Fruit fly (Drosophila melanogaster) whole organism: ENCODE measurements around the gene dbe.

ENCODE experiments used
- CG8478 ChIP-seq: fragments of >200 bp; optimal IDR thresholded peaks from 2 replicates; lab custom pipeline; 2018; ENCODE audit warnings: inconsistent platforms
- Dll ChIP-seq: fragments of >200 bp; optimal IDR thresholded peaks from 2 replicates; lab custom pipeline; 2017
- EcR ChIP-seq, 2 experiments: fragments of >200 bp; optimal IDR thresholded peaks; 2 replicates each; lab custom pipeline; 2017; ENCODE audit warnings: missing biosample characterization in 2 of 2, missing genetic modification characterization in 2 of 2, missing genetic modification reagents in 2 of 2
- pan ChIP-seq: fragments of >200 bp; optimal IDR thresholded peaks from 2 replicates; lab custom pipeline; 2017
- psq ChIP-seq: fragments of >200 bp; optimal IDR thresholded peaks from 2 replicates; lab custom pipeline; 2017
- usp ChIP-seq: fragments of >200 bp; optimal IDR thresholded peaks from 2 replicates; lab custom pipeline; 2017; ENCODE audit warnings: missing biosample characterization, missing genetic modification characterization, mixed read lengths

The dbe gene

DNA sequence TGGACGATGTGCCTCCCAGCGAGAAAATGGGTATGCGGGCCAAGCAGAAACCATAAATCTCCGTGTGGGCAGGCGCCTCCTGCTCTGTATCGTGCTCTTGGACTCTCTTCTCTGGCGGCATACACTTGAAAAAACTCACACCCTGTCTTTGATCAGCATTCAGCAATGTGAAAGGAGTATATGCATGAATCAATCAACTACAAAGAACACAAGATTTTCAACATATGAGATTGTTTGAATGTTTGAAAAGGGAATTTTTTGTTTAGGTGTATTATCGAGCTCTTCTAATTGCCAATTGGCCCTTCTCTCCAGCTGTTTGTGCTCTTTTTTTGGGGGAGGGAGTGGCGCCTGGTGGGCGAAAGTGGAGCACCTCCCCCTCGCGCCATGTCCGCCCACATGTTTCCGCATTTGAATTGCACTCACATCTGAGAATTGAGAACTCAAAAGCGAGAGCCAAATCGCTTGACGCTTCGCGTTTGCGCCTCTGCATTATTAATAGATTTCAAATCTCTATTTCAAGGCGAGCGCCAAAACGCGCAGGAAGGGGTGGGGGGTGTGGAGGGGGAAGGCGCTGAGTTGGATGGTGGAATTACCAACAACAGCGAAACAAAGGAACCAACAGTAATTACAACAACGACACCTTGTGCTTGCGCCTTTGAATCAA is 24.2 kb downstream of the dbe start:
- TF ChIP-seq Dll (lab: Kevin White, UChicago) (no peak), EcR (GFP tag; optimal IDR thresholded peaks at IDR 0.05; lab: Kevin White, UChicago) (no peak), pan (lab: Kevin White, UChicago) (no peak), CG8478 (lab: Kevin White, UChicago) (no peak), usp (GFP tag; lab: Kevin White, UChicago) (no peak), psq (lab: Kevin White, UChicago) (no peak)

DNA sequence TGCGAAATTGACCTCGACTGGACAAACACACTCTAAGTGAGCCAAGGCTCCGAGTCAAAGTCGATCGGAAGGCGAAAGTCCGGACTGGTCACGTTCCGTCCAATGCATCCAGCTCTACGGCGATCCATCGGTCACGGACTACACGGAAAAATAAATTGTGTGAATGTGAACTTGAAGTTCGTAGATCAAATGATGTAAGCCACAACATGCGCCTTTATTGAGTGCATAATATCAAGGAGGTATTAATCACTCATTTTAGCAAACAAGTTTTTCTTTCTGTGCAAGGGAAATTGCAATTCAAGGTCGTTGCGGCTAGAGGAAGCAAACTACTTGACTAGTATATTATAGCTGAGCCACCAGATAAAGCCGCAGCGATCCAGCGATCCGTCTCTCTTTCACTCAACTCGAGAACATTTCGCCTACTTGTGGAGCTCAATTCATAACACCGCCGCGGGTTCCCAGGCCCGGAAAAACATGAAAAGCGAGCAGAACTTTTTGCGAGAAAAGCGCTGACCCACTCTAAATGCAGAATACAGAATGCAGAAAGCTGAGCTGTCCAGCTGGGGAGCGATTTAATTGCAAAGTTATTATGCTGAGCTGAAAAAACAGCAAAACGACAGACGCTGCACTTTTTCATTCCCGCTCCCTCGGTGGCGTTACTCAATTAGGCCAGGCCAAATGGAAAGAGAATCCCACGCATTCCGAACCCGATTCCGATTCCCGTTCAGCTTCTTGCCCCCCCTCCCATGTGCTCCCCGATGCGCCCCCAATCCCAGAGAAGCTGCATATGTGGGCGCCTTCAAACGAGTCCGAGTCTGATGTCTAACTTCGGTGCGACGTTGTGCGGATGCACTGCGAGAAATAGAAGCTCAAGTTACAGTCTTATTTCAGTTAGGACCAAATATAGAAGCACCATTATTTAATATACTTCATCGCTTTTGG is 25.5 kb downstream of the dbe start:
- TF ChIP-seq psq (lab: Kevin White, UChicago) = no peak

DNA sequence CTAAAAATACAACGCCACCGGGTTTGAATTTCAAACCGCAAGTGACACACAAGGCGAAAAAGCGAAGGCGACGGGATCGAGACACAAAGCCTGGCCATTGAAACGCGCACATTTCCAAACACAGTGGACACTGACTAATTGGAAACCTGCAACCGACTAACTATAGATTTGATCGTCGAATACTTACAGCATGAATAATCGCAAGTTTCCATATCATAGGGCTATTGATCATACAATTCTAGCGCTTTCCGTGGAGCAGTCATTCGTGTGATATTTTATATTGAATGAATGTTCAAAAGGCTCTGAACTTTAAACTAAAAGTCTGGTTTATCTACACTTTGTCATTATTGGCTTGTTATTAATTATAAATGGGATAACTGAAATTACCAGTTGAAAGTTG is 26.4 kb downstream of the dbe start:
- TF ChIP-seq usp (GFP tag; lab: Kevin White, UChicago) (no peak), pan (lab: Kevin White, UChicago) (peak; percentile 41)

DNA sequence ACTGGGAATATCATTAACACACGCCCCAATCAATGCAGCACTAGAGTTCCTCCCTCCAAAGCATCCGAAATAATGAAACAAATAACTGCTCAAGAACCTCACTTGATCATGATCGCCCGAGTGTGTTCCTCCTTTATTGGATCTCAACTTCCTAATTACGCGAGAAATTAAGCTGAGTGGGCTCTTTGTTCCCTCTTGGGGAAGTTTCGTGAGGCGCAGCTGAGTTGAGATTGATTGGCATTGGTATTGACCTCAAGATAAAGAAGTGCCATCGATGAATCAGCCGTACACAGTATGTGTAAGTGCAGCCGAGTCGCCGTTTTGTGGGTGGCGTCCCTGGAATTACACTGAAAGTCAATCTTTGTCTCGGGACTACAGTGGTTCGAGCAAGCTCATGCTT is 26.8 kb downstream of the dbe start:
- TF ChIP-seq EcR (GFP tag; optimal IDR thresholded peaks at IDR 0.05; lab: Kevin White, UChicago) (no peak), CG8478 (lab: Kevin White, UChicago) (no peak), Dll (lab: Kevin White, UChicago) (no peak)

DNA sequence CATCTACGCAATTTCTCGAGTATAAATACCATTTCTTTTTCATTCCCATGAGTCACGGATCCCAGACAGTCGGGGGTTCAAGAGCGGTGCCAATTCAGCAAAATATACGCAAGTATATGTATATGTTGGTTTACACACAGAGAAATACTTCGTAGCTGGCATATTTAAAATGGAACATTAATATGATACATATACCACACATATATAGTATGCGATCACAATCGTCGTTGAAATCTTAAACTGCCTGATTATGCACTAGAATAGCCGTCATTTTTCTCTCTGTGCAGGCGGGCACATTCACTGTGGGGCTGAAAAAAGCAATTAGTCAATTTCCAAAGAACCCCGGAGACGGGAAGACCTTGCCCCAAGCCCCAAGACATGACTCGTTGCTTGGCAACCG is 27.9 kb downstream of the dbe start:
- TF ChIP-seq pan (lab: Kevin White, UChicago) (no peak), Dll (lab: Kevin White, UChicago) (no peak), CG8478 (lab: Kevin White, UChicago) (no peak), EcR (GFP tag; optimal IDR thresholded peaks at IDR 0.05; lab: Kevin White, UChicago) (no peak), psq (lab: Kevin White, UChicago) (no peak), usp (GFP tag; lab: Kevin White, UChicago) (no peak)

DNA sequence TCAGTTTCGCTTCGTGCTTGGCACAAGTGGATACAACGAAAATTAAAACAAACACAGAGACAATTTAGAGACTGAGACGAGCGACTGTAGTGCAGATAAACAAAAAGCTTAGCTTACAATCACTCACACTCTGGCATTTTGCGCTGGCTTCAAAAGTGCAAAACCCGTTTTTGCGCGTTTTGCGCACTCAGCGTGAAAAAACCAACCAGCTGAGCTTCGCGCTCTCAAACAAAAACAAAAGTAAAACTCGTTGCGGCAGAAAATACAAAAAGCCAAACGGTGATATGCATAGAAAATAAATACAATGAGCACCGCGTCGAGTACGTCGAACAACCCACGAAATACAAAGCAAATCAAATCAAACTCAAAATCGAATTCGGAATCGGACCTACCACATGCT is 28.9 kb downstream of the dbe start:
- no peak for TF ChIP-seq Dll (lab: Kevin White, UChicago)
- no peak for TF ChIP-seq pan (lab: Kevin White, UChicago)
- no peak for TF ChIP-seq CG8478 (lab: Kevin White, UChicago)
- TF ChIP-seq usp (GFP tag; lab: Kevin White, UChicago) = no peak

DNA sequence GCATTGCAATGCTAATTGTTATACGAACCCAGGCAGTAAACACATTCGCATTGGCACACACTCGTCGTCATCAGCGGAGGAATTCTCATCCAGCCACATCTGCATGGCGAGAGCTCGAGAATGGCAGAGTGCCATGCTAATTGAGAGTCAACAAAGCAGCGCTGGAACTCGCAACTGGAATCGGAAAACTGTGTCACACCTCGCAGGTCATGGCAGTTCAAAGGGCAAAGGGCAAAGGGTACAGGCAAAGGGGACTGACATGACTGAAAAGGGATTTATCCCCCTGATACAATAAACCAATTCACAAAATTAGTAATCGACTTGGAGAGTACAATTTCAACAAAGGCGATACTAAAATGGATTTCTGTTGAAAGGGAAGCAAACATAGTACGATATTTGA is 29.6 kb downstream of the dbe start:
- TF ChIP-seq pan (lab: Kevin White, UChicago) = no peak
- TF ChIP-seq psq (lab: Kevin White, UChicago) = no peak
- peak in 1 of 2 experiments; percentile 19 for TF ChIP-seq EcR (GFP tag; optimal IDR thresholded peaks at IDR 0.05; lab: Kevin White, UChicago)

DNA sequence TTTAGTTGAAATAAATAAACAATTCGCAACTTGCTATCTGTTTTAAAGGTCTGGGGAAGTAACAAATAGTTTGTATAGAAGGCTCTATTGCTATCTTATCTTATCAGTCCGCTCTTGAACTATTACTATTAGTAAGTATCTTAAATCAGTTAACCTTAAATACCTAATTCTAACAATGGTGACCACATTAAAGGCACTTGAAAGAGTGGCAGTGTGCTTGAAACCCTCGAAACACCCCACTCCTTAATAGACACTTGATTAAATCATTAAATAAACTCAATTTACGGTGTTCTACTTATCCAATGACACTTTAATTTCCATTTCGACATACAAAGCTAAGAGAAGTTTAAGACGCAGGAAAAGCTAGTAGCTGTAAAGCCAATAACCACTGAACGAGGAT is 30.9 kb downstream of the dbe start:
- no peak for TF ChIP-seq EcR (GFP tag; optimal IDR thresholded peaks at IDR 0.05; lab: Kevin White, UChicago)

DNA sequence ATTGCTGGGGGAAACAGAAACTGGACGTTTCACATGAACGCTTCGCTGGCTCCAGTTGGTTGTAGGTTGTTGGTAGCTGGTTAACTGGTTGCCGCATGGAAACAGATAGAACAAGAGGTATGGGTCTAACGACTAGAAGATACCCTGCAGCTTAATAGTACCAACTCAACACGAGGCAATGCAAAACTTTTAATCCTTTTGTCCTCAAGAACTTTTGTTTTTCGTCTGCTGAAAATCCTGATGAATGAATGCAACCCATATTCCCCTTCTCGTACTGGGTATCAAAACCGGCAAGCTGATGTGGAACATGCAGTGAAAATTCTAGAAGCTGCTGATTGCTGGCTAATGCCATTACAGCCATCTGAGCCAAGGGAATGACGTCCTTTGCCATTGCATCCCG is 31.7 kb downstream of the dbe start:
- peak; percentile 56 for TF ChIP-seq pan (lab: Kevin White, UChicago)
- no peak for TF ChIP-seq usp (GFP tag; lab: Kevin White, UChicago)

DNA sequence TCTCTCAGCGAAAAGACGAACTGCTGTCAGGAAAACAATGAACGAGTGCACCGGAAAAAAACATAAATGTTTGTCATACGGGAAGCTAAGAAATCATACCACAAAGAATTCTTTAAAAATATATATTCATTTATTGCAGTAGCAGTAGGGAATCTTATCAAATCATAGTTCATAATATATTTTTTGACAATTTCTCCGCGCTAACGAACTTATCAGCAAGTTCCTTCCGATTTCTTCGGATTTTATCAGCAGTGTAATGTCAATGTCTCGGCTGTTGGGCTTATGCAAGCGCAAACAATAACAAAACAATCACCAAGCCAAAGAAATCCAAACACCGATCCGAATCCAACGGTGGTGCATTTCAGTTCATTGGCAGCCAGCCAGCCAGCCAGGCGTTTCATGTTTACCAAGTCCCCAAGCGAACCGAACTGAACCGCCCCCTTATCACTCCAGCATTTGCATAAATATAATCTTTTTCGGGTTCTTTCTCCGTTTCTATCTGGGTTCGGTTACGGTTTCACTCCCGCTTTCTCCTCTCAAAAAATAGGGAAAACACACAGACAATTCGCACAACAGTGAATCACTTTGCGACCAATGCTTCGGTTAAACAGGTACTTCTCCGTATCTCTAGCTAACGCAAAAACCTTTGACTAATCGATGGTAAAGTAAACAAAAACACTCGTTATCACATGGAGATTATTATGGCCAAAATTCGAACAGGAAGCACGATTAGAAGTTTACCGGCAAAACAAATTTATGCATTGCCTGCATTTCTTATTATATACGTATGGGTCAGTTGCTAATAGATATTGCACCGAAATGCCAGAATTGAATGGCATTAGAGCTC is 41.9 kb downstream of the dbe start:
- TF ChIP-seq psq (lab: Kevin White, UChicago) (no peak), CG8478 (lab: Kevin White, UChicago) (no peak), usp (GFP tag; lab: Kevin White, UChicago) (no peak), EcR (GFP tag; optimal IDR thresholded peaks at IDR 0.05; lab: Kevin White, UChicago) (no peak), pan (lab: Kevin White, UChicago) (no peak)

DNA sequence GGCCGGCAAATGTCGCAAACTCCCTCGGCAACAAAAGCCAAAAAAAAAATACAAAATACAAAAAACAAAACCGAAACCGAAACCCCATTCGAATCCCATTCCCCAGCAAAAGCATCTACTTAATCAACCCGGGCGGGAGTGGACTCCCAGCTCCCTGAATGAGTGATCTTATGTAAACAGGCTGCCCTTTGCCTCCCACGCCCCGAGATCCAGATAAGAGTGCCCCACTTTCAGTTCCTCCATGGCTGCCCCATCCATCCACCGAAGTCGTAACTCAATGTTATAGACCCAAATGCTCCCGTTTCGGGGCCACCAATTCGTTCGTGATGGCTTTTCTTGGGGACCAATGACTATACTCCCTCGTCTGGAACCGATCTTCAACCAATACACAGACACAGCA is 42.6 kb downstream of the dbe start:
- TF ChIP-seq CG8478 (lab: Kevin White, UChicago) = no peak
- no peak for TF ChIP-seq usp (GFP tag; lab: Kevin White, UChicago)
- TF ChIP-seq pan (lab: Kevin White, UChicago) = no peak
- TF ChIP-seq psq (lab: Kevin White, UChicago) = no peak
- no peak for TF ChIP-seq Dll (lab: Kevin White, UChicago)
- TF ChIP-seq EcR (GFP tag; optimal IDR thresholded peaks at IDR 0.05; lab: Kevin White, UChicago) = no peak

DNA sequence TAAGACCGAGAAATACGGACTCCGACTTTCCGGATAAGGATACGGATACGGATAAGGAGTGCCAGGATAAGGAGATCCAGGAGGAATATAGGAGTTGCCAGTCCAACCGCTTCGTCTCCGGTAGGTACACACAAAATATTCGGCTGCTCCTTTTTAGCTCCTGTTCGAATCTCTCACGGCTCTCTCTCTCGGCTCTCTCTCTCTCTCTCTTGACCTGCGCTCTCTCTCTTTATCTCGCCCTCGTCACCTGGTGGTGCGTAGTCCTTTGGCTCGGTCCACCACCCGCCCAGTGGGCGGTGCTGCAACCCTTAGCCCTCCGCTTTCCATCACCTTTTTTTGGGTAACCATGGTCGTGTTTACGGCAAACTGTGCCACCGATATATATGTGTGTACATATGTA is 43.3 kb downstream of the dbe start:
- TF ChIP-seq pan (lab: Kevin White, UChicago) = no peak
- no peak for TF ChIP-seq usp (GFP tag; lab: Kevin White, UChicago)
- TF ChIP-seq CG8478 (lab: Kevin White, UChicago) = no peak
- TF ChIP-seq psq (lab: Kevin White, UChicago) = no peak
- TF ChIP-seq Dll (lab: Kevin White, UChicago) = peak; percentile 46
- no peak for TF ChIP-seq EcR (GFP tag; optimal IDR thresholded peaks at IDR 0.05; lab: Kevin White, UChicago)
